Fruit fly (Drosophila melanogaster): Measurements from ENCODE around the gene CG34279.

DNA sequence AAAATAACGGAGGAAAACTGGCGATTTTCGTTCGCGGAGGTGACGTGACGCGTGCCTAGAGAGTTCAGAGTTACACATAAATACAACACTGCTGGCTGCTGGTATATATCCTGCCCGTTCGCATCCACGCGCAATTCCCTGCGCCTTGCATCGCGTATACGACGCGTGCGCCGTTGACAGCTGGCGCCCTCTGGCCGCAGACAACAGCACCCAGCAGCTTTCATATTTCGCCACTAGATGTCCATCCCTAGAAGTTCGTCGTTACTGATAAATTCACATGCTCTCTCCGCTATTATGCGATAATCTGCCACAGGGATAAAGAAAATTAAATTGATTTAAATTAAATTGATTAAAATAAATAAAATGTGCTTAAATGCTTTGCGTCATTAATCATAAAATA lies 654 bp downstream of the CG34279 start, which contains the start of gene Sur-8:
- TF ChIP-seq Dfd (GFP tag; optimal IDR thresholded peaks at IDR 0.05) (no peak), psq (GFP tag; optimal IDR thresholded peaks at IDR 0.05) (peak; percentile 26), OdsH (GFP tag; optimal IDR thresholded peaks at IDR 0.05) (peak; percentile 35), brk (GFP tag; optimal IDR thresholded peaks at IDR 0.05) (no peak), Jra (GFP tag; optimal IDR thresholded peaks at IDR 0.05) (no peak), jim (GFP tag; optimal IDR thresholded peaks at IDR 0.05) (no peak), CG32264 (GFP tag; optimal IDR thresholded peaks at IDR 0.05) (no peak)

All from whole organism, wandering third instar larva.